Fruit fly (Drosophila melanogaster) Kc167 (cell line): ENCODE data around the gene SMSr.

Source experiments
- Myc ChIP-seq: fragments of >200 bp; optimal IDR thresholded peaks from 2 replicates; lab custom pipeline; 2017; ENCODE audit warnings: missing external identifiers
- Sin3A ChIP-seq: fragments of >200 bp; optimal IDR thresholded peaks from 2 replicates; lab custom pipeline; 2018; ENCODE audit warnings: missing external identifiers
- ttk ChIP-seq: sonication (Bioruptor generic); optimal IDR thresholded peaks from 2 replicates; lab custom pipeline; 2017; ENCODE audit warnings: missing external identifiers

DNA sequence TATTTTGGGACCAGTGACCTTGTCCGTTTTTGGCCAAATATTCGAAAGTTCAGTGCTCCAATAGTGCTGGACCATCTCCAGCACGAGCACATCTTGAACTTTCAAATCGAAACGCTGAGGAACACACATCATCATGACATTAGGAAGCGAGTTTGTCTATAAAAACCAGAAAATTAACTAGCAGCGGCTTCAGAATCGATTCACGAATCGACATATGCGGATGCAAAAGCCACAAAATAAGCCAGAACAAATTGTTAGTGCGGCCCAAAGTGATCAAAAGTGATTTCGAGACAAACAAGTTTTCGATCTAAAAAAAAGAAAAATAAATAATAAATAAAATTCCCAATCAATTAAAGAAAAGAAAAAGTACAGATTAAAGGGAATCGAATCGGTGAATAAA lies 9.2 kb upstream of the SMSr start, which contains the start of gene CG8563:
- TF ChIP-seq ttk (lab: Kevin White, UChicago) (no peak), Myc (lab: Kevin White, UChicago) (no peak), Sin3A (no peak)
